Fruit fly (Drosophila melanogaster): Measurements from ENCODE around the gene Pi4KIIalpha.
A peak's percentile ranks its signal among the peaks of the same experiment; 100 is the strongest.

The Pi4KIIalpha gene

dm6 chr3R:5563420-5563819 is at the start of gene Pi4KIIalpha:
Gene Pi4KIIalpha (minus strand): TSS chr3R:5563652.
- TF ChIP-seq CTCF (optimal IDR thresholded peaks at IDR 0.05), result peak in 1 of 2 experiments; percentile 9
- TF ChIP-seq CG8478 (optimal IDR thresholded peaks at IDR 0.05), result no peak

DNA sequence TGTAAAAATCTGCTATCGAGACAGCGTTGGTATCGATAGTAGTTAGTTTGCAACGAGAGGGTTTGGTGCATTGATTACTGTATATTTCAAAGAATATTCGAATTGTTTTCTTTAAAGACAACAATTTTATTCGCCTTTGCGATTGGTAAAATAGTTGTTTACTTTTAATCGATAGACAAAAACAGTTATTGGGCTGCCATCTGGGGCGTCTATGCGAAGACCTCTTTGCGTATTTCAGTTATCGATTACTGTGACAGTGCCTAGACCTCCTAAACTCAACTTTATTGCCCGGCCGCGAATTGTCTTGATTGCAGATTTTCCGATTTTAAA is 49.6 kb upstream of the Pi4KIIalpha start, which contains the start of gene Atu:
TSS of gene Atu (plus strand) at position 245 of the 330 bp plus-strand sequence.
- TF ChIP-seq CG8478 (optimal IDR thresholded peaks at IDR 0.05) (no peak), CTCF (optimal IDR thresholded peaks at IDR 0.05) (no peak)

DNA sequence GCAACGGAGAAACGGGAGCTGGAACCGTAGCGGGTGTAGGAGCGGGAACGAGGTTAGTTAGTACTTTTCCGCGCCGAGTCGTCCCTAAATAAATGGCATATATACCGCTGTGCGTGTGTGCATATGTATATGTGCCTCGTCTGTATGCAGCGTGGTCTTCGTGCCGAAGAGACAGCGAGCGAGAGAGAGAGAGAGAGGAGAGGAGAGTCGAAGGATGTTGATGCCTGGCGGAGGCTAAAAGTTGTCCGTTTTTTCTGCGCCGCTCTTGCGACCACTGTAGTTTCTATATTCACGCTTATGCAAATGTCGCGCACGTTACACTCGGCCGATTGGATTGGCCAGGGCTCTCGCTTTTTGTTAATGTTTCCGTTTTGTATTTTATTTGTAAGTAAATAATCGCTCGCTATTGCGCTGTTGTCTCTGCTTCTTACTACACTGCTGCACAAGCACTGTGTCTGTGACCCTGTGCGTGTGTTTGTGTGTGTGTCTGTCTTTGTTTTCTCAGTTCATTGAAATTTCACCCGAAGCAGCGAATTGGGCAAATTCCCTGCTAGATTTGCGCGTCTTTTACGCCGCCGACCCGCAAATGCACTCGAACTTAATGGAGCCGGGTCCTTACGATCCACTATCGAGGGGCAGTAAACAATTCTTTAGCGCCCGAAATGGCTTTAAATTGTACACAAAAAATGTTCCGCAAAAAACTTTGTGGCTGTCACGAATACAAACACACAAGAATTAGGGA is 49.1 kb upstream of the Pi4KIIalpha start, which contains the start of gene Rga:
TSS of gene Rga (minus strand) at position 741 of the 742 bp plus-strand sequence.
- TF ChIP-seq CTCF (optimal IDR thresholded peaks at IDR 0.05), result no peak
- TF ChIP-seq CG8478 (optimal IDR thresholded peaks at IDR 0.05), result no peak

dm6 chr3R:5611733-5612132 is 48.3 kb upstream of the Pi4KIIalpha start:
- TF ChIP-seq CG8478 (optimal IDR thresholded peaks at IDR 0.05) (no peak), CTCF (optimal IDR thresholded peaks at IDR 0.05) (peak in 1 of 2 experiments; percentile 42)

- TF ChIP-seq CTCF (optimal IDR thresholded peaks at IDR 0.05) (no peak), CG8478 (optimal IDR thresholded peaks at IDR 0.05) (no peak)
Observed at dm6 chr3R:5611167-5611566, 47.7 kb upstream of the Pi4KIIalpha start.

DNA sequence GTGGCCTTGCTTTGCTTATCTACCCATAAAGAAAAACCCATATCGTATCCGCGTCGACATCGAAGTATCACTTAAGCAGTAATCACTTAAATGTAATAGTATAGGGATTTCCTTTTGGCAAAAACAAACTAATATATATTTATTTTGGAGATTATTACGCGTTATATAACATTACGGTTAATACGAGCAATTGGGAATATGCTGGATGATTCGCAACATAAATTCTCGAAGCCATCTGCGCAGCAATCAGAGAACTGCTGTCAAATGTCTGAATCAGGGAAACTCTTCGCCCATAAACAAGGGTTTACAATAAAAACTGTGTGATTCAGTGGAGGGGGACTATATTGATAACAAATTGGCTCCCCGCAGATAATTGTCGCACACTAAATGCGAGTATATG is 47.2 kb upstream of the Pi4KIIalpha start:
- TF ChIP-seq CG8478 (optimal IDR thresholded peaks at IDR 0.05), result no peak
- no peak for TF ChIP-seq CTCF (optimal IDR thresholded peaks at IDR 0.05)

- TF ChIP-seq CG8478 (optimal IDR thresholded peaks at IDR 0.05) (no peak), CTCF (optimal IDR thresholded peaks at IDR 0.05) (no peak)
Observed at dm6 chr3R:5608422-5608821, 45.0 kb upstream of the Pi4KIIalpha start.

DNA sequence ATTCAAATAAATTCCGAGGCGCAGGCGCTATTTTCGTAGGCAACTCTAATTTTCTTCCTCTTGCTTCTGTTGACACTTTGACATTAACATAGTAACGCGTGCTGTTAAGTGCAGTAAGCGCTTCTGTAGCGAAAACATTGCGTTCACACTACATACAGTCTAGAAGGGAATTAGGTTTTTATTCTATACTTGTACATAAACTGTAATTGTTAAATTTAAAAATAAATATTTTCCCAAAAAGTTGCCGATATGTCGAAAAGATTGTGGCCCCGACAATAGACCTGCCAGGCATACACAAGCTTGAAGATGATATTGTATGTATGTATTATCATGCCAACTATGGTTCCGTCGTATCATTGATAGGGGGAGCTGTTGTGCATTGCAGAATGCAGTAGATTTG is 43.0 kb upstream of the Pi4KIIalpha start, which contains the start of gene asl:
TSS of gene asl (minus strand) at position 67 of the 400 bp plus-strand sequence.
- no peak for TF ChIP-seq CG8478 (optimal IDR thresholded peaks at IDR 0.05)
- peak; percentile 84 to 87 for TF ChIP-seq CTCF (optimal IDR thresholded peaks at IDR 0.05)

dm6 chr3R:5601044-5601523 is 37.6 kb upstream of the Pi4KIIalpha start, which contains the start of the genes kra and SecS:
Gene kra (minus strand): TSS chr3R:5601136.
Gene SecS (plus strand): TSS chr3R:5601433.
- TF ChIP-seq CG8478 (optimal IDR thresholded peaks at IDR 0.05) (no peak), CTCF (optimal IDR thresholded peaks at IDR 0.05) (peak; percentile 23 to 48)

- TF ChIP-seq CG8478 (optimal IDR thresholded peaks at IDR 0.05), result no peak
- TF ChIP-seq CTCF (optimal IDR thresholded peaks at IDR 0.05), result no peak
Observed at dm6 chr3R:5600361-5601043, 37.0 kb upstream of the Pi4KIIalpha start.

- TF ChIP-seq CTCF (optimal IDR thresholded peaks at IDR 0.05) (no peak), CG8478 (optimal IDR thresholded peaks at IDR 0.05) (no peak)
Observed at dm6 chr3R:5599521-5600360, 36.3 kb upstream of the Pi4KIIalpha start.

DNA sequence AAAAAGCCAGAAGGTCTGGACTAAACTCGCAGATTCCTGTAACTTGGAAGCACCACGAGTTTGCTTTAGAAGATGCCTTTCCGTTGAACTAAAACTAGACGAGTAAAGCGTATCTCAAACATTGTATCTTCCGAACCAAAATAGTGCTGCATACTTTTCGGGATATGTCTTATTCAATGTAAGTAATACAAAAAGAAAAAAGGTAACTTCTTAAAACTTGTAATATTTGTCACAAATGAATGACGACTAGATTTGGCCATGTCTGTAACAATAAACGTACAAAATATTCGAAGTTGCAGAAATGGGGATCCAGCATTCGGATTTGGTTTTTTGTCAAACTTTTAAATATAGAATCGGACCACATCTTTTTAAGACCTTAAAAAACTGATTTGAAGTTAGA is 31.4 kb upstream of the Pi4KIIalpha start:
- no peak for TF ChIP-seq CG8478 (optimal IDR thresholded peaks at IDR 0.05)
- TF ChIP-seq CTCF (optimal IDR thresholded peaks at IDR 0.05), result no peak

DNA sequence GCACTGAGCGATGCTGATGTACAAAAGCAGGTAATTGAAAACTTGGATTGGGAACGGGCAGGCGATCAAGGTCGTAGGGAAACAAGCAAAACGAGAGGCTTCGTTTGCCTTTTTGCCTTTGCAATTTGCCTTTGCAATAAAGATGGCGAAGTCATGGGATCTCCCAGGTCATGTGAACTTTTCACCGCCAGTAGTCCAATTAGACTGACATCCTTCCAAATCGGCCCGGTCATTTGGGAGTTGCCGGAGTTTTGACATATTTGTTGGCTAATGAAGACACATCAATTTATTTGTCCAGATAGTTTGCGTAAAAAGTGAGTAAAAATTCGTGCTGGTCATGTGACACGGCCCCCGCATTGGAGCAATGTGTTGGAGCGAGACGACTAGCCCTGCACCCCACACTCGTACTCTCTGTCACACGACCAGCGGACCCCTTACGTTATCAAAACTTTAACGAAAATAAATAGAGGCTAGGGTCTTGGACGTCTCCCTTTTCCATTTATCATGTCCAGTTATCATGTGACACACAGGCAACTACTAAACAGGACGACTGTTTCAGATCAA is 28.6 kb upstream of the Pi4KIIalpha start:
- TF ChIP-seq CG8478 (optimal IDR thresholded peaks at IDR 0.05) (no peak), CTCF (optimal IDR thresholded peaks at IDR 0.05) (no peak)

dm6 chr3R:5591398-5591853 is 28.0 kb upstream of the Pi4KIIalpha start, which contains the start of the genes noi and Vha26:
Gene noi (minus strand): TSS chr3R:5591459.
Gene Vha26 (plus strand): TSS chr3R:5591763.
- TF ChIP-seq CG8478 (optimal IDR thresholded peaks at IDR 0.05) (no peak), CTCF (optimal IDR thresholded peaks at IDR 0.05) (no peak)

Data from S2 (cell line).